Worm (Caenorhabditis elegans): ENCODE results near the gene str-81.
"Not testable (repeated sequence)": the region's sequence is repeated elsewhere in the genome, so short reads cannot be mapped to it uniquely, and the experiment has no call there.

The str-81 gene

DNA sequence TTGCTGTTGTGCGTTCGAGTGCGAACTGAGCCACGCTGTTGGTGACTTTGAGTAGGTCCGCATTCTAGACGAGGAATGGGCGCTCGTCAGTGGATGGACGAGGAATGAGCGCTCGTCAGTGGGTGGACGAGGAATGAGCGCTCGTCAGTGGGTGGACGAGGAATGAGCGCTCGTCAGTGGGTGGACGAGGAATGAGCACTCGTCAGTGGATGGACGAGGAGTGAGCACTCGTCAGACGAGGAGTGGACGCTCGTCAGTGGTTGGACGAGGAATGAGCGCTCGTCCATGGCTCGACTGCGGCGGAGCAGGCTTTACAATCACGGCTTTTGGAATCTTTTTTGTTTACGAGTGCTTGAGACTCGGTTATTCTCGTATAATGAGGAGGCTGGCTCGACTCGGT lies 27.6 kb upstream of the str-81 start:
- TF ChIP-seq nhr-237 (tag; optimal IDR thresholded peaks at IDR 0.05) (no peak), nhr-76 (tag; optimal IDR thresholded peaks at IDR 0.05) (no peak)

DNA sequence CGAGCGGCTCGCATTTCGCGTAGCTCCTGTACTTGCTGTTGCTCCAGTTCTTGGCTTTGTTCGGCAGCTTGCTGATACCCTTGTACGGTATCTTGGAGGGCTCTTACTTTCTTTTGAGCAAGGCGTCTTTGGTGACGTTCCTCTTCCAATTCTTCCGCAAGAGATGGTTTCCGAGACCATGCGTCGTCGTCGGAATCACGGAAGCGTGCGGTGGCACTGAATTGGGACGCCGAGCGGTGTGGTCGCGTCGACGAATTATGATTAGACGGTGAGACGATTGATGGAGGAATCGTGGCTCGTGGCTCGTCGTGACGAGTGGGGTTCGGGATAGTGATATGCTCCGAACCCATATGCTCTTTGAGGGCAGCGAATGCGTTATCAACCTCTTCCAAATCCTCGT lies 25.5 kb upstream of the str-81 start:
- TF ChIP-seq egl-5 (tag; optimal IDR thresholded peaks at IDR 0.05) (no peak), pha-4 (tag; optimal IDR thresholded peaks at IDR 0.05) (no peak), sea-2 (GFP tag; optimal IDR thresholded peaks at IDR 0.05) (no peak), nfya-1 (tag; optimal IDR thresholded peaks at IDR 0.05; ENCODE audit: insufficient read depth) (no peak), nhr-237 (tag; optimal IDR thresholded peaks at IDR 0.05) (no peak), ama-1 (optimal IDR thresholded peaks at IDR 0.05) (no peak), nhr-23 (tag; optimal IDR thresholded peaks at IDR 0.05) (no peak), lsy-12 (tag; optimal IDR thresholded peaks at IDR 0.05) (no peak), tbx-2 (tag; optimal IDR thresholded peaks at IDR 0.05) (no peak), ceh-9 (tag; optimal IDR thresholded peaks at IDR 0.05) (no peak), ztf-11 (tag; optimal IDR thresholded peaks at IDR 0.05) (no peak), nhr-67 (tag; optimal IDR thresholded peaks at IDR 0.05) (no peak), daf-12 (tag; optimal IDR thresholded peaks at IDR 0.05) (no peak), nhr-43 (tag; optimal IDR thresholded peaks at IDR 0.05; ENCODE audit: poor library complexity, severe bottlenecking) (no peak), mdl-1 (tag; optimal IDR thresholded peaks at IDR 0.05) (no peak), elt-2 (tag; optimal IDR thresholded peaks at IDR 0.05) (no peak), nhr-76 (tag; optimal IDR thresholded peaks at IDR 0.05) (no peak), hmg-11 (tag; optimal IDR thresholded peaks at IDR 0.05) (no peak), egl-27 (tag; optimal IDR thresholded peaks at IDR 0.05) (no peak), elt-1 (tag; optimal IDR thresholded peaks at IDR 0.05) (no peak)

DNA sequence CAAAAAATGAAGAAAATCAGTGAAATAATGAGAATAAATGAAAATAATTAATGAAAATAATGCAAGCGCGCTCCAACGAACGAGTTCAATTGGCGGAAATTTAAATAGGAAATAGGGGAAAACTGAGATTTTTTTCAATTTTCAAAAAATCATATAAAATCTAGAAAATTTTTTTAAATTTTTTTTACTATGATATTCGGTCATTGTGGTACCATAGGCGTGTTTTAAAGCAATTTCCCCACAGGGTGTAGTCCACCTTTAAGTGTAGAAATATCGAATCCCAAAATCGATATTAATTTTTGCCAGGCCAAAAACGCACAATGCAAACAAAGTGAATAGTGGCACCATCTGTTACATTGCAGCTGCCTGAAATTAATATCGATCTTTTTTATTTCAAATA lies 13.3 kb upstream of the str-81 start, which contains the start of gene F21D9.1:
TSS of gene F21D9.1 (plus strand) at position 301 of the 400 bp plus-strand sequence.
- TF ChIP-seq mdl-1, nhr-23, unc-39 (tag; optimal IDR thresholded peaks at IDR 0.05): not testable (repeated sequence)

DNA sequence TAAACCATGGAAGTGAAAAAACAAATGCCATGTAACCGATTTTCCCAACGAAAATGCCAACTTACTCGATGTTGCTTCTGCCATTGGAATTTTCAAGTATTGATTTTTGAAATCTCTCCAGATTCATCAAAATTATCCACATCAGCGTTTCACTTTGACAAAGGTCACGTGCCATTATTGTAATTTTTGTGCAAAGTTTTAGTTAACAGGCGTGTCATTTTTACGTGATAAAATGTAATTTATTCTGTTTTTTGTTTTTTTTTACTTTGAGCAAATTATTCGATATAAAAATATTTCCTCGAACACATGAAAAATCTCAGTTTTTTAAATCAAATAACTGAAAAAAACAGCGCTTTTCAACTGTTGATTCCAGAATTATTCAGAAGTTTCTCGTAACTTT lies 11.5 kb upstream of the str-81 start, which contains the start of gene F21D9.2:
TSS of gene F21D9.2 (minus strand) at position 101 of the 400 bp plus-strand sequence.
- TF ChIP-seq ceh-82 (tag; optimal IDR thresholded peaks at IDR 0.05) (no peak), daf-12 (tag; optimal IDR thresholded peaks at IDR 0.05) (no peak), elt-2 (tag; optimal IDR thresholded peaks at IDR 0.05) (no peak), egl-5 (tag; optimal IDR thresholded peaks at IDR 0.05) (no peak), tbx-2 (tag; optimal IDR thresholded peaks at IDR 0.05) (no peak), nhr-28 (tag; optimal IDR thresholded peaks at IDR 0.05) (no peak), lsy-12 (tag; optimal IDR thresholded peaks at IDR 0.05) (no peak), ztf-4 (tag; optimal IDR thresholded peaks at IDR 0.05) (no peak), nhr-67 (tag; optimal IDR thresholded peaks at IDR 0.05) (no peak), nhr-76 (tag; optimal IDR thresholded peaks at IDR 0.05) (no peak), lin-39 (tag; optimal IDR thresholded peaks at IDR 0.05) (no peak)

DNA sequence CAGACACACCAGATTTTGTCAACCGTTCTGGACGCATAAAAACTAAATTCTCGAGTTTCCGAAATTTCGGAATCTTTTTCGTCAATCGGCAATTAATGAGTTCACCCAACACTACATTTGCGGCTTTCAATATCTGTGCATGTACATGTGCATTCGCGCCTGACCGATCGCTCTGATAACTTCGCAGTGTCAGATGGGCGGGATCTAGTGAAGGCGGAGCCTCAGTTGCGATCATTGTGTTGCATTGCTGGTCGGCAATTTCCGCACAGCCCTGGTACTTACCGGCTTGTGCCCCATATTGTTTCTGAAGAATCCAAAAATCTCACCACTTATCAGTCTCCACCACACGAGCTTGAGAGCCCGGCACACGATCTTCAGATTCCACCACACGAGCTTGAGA lies 9.8 kb upstream of the str-81 start:
- TF ChIP-seq nhr-77 (tag; optimal IDR thresholded peaks at IDR 0.05) (no peak), fos-1 (tag; optimal IDR thresholded peaks at IDR 0.05) (no peak), elt-2 (tag; optimal IDR thresholded peaks at IDR 0.05) (no peak), nhr-28 (tag; optimal IDR thresholded peaks at IDR 0.05) (no peak), snpc-4 (tag; optimal IDR thresholded peaks at IDR 0.05) (no peak), ceh-9 (tag; optimal IDR thresholded peaks at IDR 0.05) (no peak), egl-5 (tag; optimal IDR thresholded peaks at IDR 0.05) (no peak), elt-3 (tag; optimal IDR thresholded peaks at IDR 0.05) (no peak), lin-39 (tag; optimal IDR thresholded peaks at IDR 0.05) (no peak), ceh-16 (tag; optimal IDR thresholded peaks at IDR 0.05) (no peak), lsy-12 (tag; optimal IDR thresholded peaks at IDR 0.05) (no peak), tbx-2 (tag; optimal IDR thresholded peaks at IDR 0.05) (no peak), ama-1 (optimal IDR thresholded peaks at IDR 0.05) (no peak), ztf-4 (tag; optimal IDR thresholded peaks at IDR 0.05) (no peak), ceh-28 (tag; optimal IDR thresholded peaks at IDR 0.05) (no peak), egl-27 (tag; optimal IDR thresholded peaks at IDR 0.05) (no peak), aly-2 (tag; optimal IDR thresholded peaks at IDR 0.05) (no peak)

DNA sequence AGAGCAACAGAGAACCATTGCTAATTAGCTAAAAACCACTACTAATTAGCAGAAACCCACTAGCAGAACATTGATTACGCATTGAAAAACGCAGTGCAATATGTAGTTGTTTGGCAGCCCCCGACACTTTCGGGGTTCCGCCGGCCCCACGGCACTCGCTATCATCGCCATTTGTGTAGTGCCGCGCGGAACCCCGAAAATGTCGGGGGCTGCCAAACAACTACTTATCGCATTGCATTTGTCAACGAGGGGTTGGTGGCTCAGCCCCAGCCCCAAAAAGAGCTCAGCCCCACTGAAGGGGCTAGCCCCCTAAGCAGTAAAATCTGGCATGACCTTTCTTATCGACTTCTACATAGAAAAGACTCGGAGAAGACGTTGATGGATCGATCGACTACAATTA lies 8.5 kb upstream of the str-81 start:
- TF ChIP-seq tbx-2 (tag; optimal IDR thresholded peaks at IDR 0.05) (no peak), nfya-1 (tag; optimal IDR thresholded peaks at IDR 0.05; ENCODE audit: insufficient read depth) (no peak), sea-2 (GFP tag; optimal IDR thresholded peaks at IDR 0.05) (no peak), lin-15B (tag; optimal IDR thresholded peaks at IDR 0.05) (no peak), egl-27 (tag; optimal IDR thresholded peaks at IDR 0.05) (no peak), ceh-82 (tag; optimal IDR thresholded peaks at IDR 0.05) (no peak), daf-12 (tag; optimal IDR thresholded peaks at IDR 0.05) (no peak), unc-39 (tag; optimal IDR thresholded peaks at IDR 0.05) (no peak), nhr-237 (tag; optimal IDR thresholded peaks at IDR 0.05) (no peak), nhr-77 (tag; optimal IDR thresholded peaks at IDR 0.05) (no peak), R02D3.7 (tag; optimal IDR thresholded peaks at IDR 0.05) (no peak), ceh-28 (tag; optimal IDR thresholded peaks at IDR 0.05) (no peak), nhr-23 (tag; optimal IDR thresholded peaks at IDR 0.05) (no peak), pqm-1 (tag; optimal IDR thresholded peaks at IDR 0.05) (no peak), ceh-16 (tag; optimal IDR thresholded peaks at IDR 0.05) (no peak), mdl-1 (tag; optimal IDR thresholded peaks at IDR 0.05) (no peak), lsy-12 (tag; optimal IDR thresholded peaks at IDR 0.05) (no peak)
